Worm (Caenorhabditis elegans) whole organism, L2 larva: ENCODE measurements around the gene F38B7.17.

Experiments used
- ama-1 ChIP-seq: fragments of 150-350 bp; optimal IDR thresholded peaks from 2 replicates; lab custom pipeline; 2018; ENCODE audit warnings: inconsistent platforms
- ceh-82 ChIP-seq: fragments of 150-350 bp; optimal IDR thresholded peaks from 2 replicates; lab custom pipeline; 2014; ENCODE audit warnings: missing biosample characterization, missing genetic modification characterization
- fos-1 ChIP-seq: fragments of 150-350 bp; optimal IDR thresholded peaks from 2 replicates; lab custom pipeline; 2014; ENCODE audit warnings: missing biosample characterization, missing genetic modification characterization
- lin-11 ChIP-seq: fragments of 150-350 bp; sonication (generic microtip); optimal IDR thresholded peaks from 2 replicates; lab custom pipeline; 2014; ENCODE audit warnings: missing biosample characterization, missing genetic modification characterization, inconsistent platforms, mixed read lengths
- lin-13 ChIP-seq: fragments of 150-350 bp; optimal IDR thresholded peaks from 2 replicates; lab custom pipeline; 2014; ENCODE audit warnings: missing biosample characterization, missing genetic modification reagents, missing genetic modification characterization
- mdl-1 ChIP-seq, 2 experiments: fragments of 150-350 bp in 1 of 2; sonication (generic microtip) in 1 of 2; optimal IDR thresholded peaks; 2 replicates each; lab custom pipeline; 2017; ENCODE audit warnings: missing biosample characterization in 2 of 2, missing genetic modification characterization in 2 of 2
- nhr-11 ChIP-seq: fragments of 150-350 bp; optimal IDR thresholded peaks from 2 replicates; lab custom pipeline; 2014; ENCODE audit warnings: missing biosample characterization, missing genetic modification characterization
- nhr-21 ChIP-seq: fragments of 150-350 bp; optimal IDR thresholded peaks from 2 replicates; lab custom pipeline; 2014; ENCODE audit warnings: missing biosample characterization, missing genetic modification characterization
- snpc-4 ChIP-seq: fragments of 150-350 bp; optimal IDR thresholded peaks from 2 replicates; lab custom pipeline; 2014; ENCODE audit warnings: missing biosample characterization, missing genetic modification characterization
- unc-39 ChIP-seq: fragments of 150-350 bp; optimal IDR thresholded peaks from 2 replicates; lab custom pipeline; 2014; ENCODE audit warnings: missing biosample characterization, missing genetic modification characterization
- zag-1 ChIP-seq: fragments of 150-350 bp; optimal IDR thresholded peaks from 2 replicates; lab custom pipeline; 2014; ENCODE audit warnings: missing biosample characterization, missing genetic modification characterization
- ztf-11 ChIP-seq: sonication (generic microtip); optimal IDR thresholded peaks from 2 replicates; lab custom pipeline; 2017; ENCODE audit warnings: missing biosample characterization, missing genetic modification characterization
- ztf-4 ChIP-seq: fragments of 150-350 bp; optimal IDR thresholded peaks from 2 replicates; lab custom pipeline; 2014; ENCODE audit warnings: missing biosample characterization, missing genetic modification characterization

- TF ChIP-seq ama-1 (lab: Kevin White, UChicago) (no peak), zag-1 (tag; lab: Kevin White, UChicago) (no peak), unc-39 (tag; lab: Kevin White, UChicago) (no peak), lin-11 (tag; lab: Kevin White, UChicago) (no peak), fos-1 (tag; lab: Kevin White, UChicago) (no peak), ztf-4 (tag; lab: Kevin White, UChicago) (no peak), mdl-1 (tag; optimal IDR thresholded peaks at IDR 0.05; lab: Kevin White, UChicago) (no peak), lin-13 (GFP tag; lab: Kevin White, UChicago) (no peak), ceh-82 (tag; lab: Kevin White, UChicago) (no peak), ztf-11 (no peak), snpc-4 (tag; lab: Kevin White, UChicago) (no peak), nhr-21 (tag; lab: Kevin White, UChicago) (no peak), nhr-11 (tag; lab: Kevin White, UChicago) (no peak)
Observed at ce11 chrV:11526927-11527491, 21.8 kb downstream of the F38B7.17 start.
